Worm (Caenorhabditis elegans): ENCODE results near the gene soap-1.

- TF ChIP-seq nhr-19 (GFP tag; conservative IDR thresholded peaks at IDR 0.05): no peak
- no peak for TF ChIP-seq aly-2 (tag; optimal IDR thresholded peaks at IDR 0.05)
- TF ChIP-seq tbx-2 (tag; optimal IDR thresholded peaks at IDR 0.05): no peak
- no peak for TF ChIP-seq nhr-237 (tag; optimal IDR thresholded peaks at IDR 0.05)
- no peak for TF ChIP-seq ceh-82 (tag; optimal IDR thresholded peaks at IDR 0.05)
- no peak for TF ChIP-seq alr-1 (tag; optimal IDR thresholded peaks at IDR 0.05; ENCODE audit: borderline replicate concordance)
- no peak for TF ChIP-seq mep-1 (tag; optimal IDR thresholded peaks at IDR 0.05)
These were observed 58.6 kb downstream of the soap-1 start, which contains the start of gene F10D2.10 for ce11 chrV:7156079-7156478.
